Worm (Caenorhabditis elegans) whole organism, L2 larva: ENCODE data around the gene fard-1.

Source experiments
- R02D3.7 ChIP-seq: fragments of 150-350 bp; optimal IDR thresholded peaks from 2 replicates; lab custom pipeline; 2014; ENCODE audit warnings: missing biosample characterization, missing genetic modification characterization
- sma-9 ChIP-seq, 2 experiments: fragments of 150-350 bp in 1 of 2; sonication (generic microtip) in 1 of 2; optimal IDR thresholded peaks; 2 replicates each; lab custom pipeline; 2014 to 2016; ENCODE audit warnings: missing genetic modification characterization in 2 of 2, mild to moderate bottlenecking in 1 of 2, missing biosample characterization in 1 of 2, missing compliant biosample characterization in 1 of 2, missing genetic modification reagents in 1 of 2, moderate library complexity in 1 of 2
- snpc-4 ChIP-seq: fragments of 150-350 bp; optimal IDR thresholded peaks from 2 replicates; lab custom pipeline; 2014; ENCODE audit warnings: missing biosample characterization, missing genetic modification characterization

- no peak for TF ChIP-seq snpc-4
- no peak for TF ChIP-seq R02D3.7 (tag; lab: Kevin White, UChicago)
- TF ChIP-seq sma-9 (GFP tag; optimal IDR thresholded peaks at IDR 0.05; lab: Kevin White, UChicago) = no peak
- TF ChIP-seq sma-9 (tag; optimal IDR thresholded peaks at IDR 0.05; lab: Kevin White, UChicago) = no peak
Observed at ce11 chrX:2924438-2924837, 8.7 kb upstream of the fard-1 start.
